Fruit fly (Drosophila melanogaster) whole organism, embryonic: Measurements from ENCODE around the gene CG4332.
A peak's percentile ranks its signal among the peaks of the same experiment; 100 is the strongest.

Experiments used
- Bgb ChIP-seq: fragments of 200-800 bp; sonication (Bioruptor generic); IDR thresholded peaks from 2 replicates; pipeline ENCODE4 v1.3.6; 2022; ENCODE audit warnings: missing biosample characterization, missing genetic modification characterization; ENCODE audit not compliant: partially characterized antibody
- CG1024 ChIP-seq: fragments of 200-800 bp; sonication (Bioruptor generic); IDR thresholded peaks from 2 replicates; pipeline ENCODE4 v1.3.6; 2022; ENCODE audit warnings: missing biosample characterization, missing genetic modification characterization
- CG10366 ChIP-seq: fragments of 200-800 bp; sonication (Bioruptor generic); IDR thresholded peaks from 2 replicates; pipeline ENCODE4 v1.3.6; 2022; ENCODE audit warnings: missing biosample characterization, missing genetic modification characterization
- CG10431 ChIP-seq: fragments of 200-800 bp; sonication (Bioruptor generic); optimal IDR thresholded peaks from 3 replicates; lab custom pipeline; 2018; ENCODE audit warnings: missing biosample characterization, mild to moderate bottlenecking, missing genetic modification characterization
- CG10654 ChIP-seq: fragments of 200-800 bp; sonication (Bioruptor generic); optimal IDR thresholded peaks from 2 replicates; lab custom pipeline; 2016; ENCODE audit warnings: missing biosample characterization, missing genetic modification characterization
- CG10959 ChIP-seq: fragments of 200-800 bp; sonication (Bioruptor generic); IDR thresholded peaks from 2 replicates; pipeline ENCODE4 v1.3.6; 2022; ENCODE audit warnings: missing biosample characterization, missing genetic modification characterization
- CG1233 ChIP-seq: fragments of 200-800 bp; sonication (Bioruptor generic); optimal IDR thresholded peaks from 4 replicates; lab custom pipeline; 2018; ENCODE audit warnings: missing biosample characterization, mild to moderate bottlenecking, missing genetic modification characterization
- CG12769 ChIP-seq: fragments of 200-800 bp; sonication (Bioruptor generic); optimal IDR thresholded peaks from 2 replicates; lab custom pipeline; 2019; ENCODE audit warnings: missing biosample characterization, mild to moderate bottlenecking, missing genetic modification characterization, moderate library complexity
- CG13296 ChIP-seq: fragments of 200-800 bp; sonication (Bioruptor generic); optimal IDR thresholded peaks from 3 replicates; lab custom pipeline; 2018; ENCODE audit warnings: missing biosample characterization, mild to moderate bottlenecking, missing genetic modification characterization
- CG13775 ChIP-seq: fragments of 200-800 bp; sonication (Bioruptor generic); optimal IDR thresholded peaks from 3 replicates; lab custom pipeline; 2017; ENCODE audit warnings: missing biosample characterization, mild to moderate bottlenecking, missing genetic modification characterization
- CG13894 ChIP-seq: fragments of 200-800 bp; sonication (Bioruptor generic); optimal IDR thresholded peaks from 3 replicates; lab custom pipeline; 2018; ENCODE audit warnings: missing biosample characterization, mild to moderate bottlenecking, missing genetic modification characterization, moderate library complexity
- CG15073 ChIP-seq: fragments of 200-800 bp; sonication (Bioruptor generic); optimal IDR thresholded peaks from 2 replicates; lab custom pipeline; 2016; ENCODE audit warnings: missing biosample characterization, missing genetic modification characterization
- CG15696 ChIP-seq: fragments of 200-800 bp; sonication (Bioruptor generic); optimal IDR thresholded peaks from 2 replicates; lab custom pipeline; 2019; ENCODE audit warnings: missing biosample characterization, mild to moderate bottlenecking, missing genetic modification characterization, moderate library complexity
- CG1602 ChIP-seq: fragments of 200-800 bp; sonication (Bioruptor generic); optimal IDR thresholded peaks from 3 replicates; lab custom pipeline; 2016; ENCODE audit warnings: missing biosample characterization, missing genetic modification characterization
- CG16779 ChIP-seq: fragments of 200-800 bp; sonication (Bioruptor generic); IDR thresholded peaks from 2 replicates; pipeline ENCODE4 v1.3.6; 2022; ENCODE audit warnings: missing biosample characterization, missing genetic modification characterization
- CG17802 ChIP-seq: fragments of 200-800 bp; sonication (Bioruptor generic); optimal IDR thresholded peaks from 2 replicates; lab custom pipeline; 2018; ENCODE audit warnings: missing biosample characterization, mild to moderate bottlenecking, missing genetic modification characterization, moderate library complexity
- CG18764 ChIP-seq: fragments of 200-800 bp; sonication (Bioruptor generic); optimal IDR thresholded peaks from 3 replicates; lab custom pipeline; 2016; ENCODE audit warnings: missing biosample characterization, missing genetic modification characterization
- CG2889 ChIP-seq: fragments of 200-800 bp; sonication (Bioruptor generic); IDR thresholded peaks from 3 replicates; pipeline ENCODE4 v1.3.6; 2022; ENCODE audit warnings: missing biosample characterization, missing genetic modification characterization
- CG32772 ChIP-seq: fragments of 200-800 bp; sonication (Bioruptor generic); IDR thresholded peaks from 2 replicates; pipeline ENCODE4 v1.3.6; 2022; ENCODE audit warnings: missing biosample characterization, missing genetic modification characterization
- CG34224 ChIP-seq: fragments of 200-800 bp; sonication (Bioruptor generic); IDR thresholded peaks from 3 replicates; pipeline ENCODE4 v1.3.6; 2022; ENCODE audit warnings: missing biosample characterization, missing genetic modification characterization; ENCODE audit not compliant: partially characterized antibody
- CG34376 ChIP-seq: fragments of 200-800 bp; sonication (Bioruptor generic); optimal IDR thresholded peaks from 2 replicates; lab custom pipeline; 2018; ENCODE audit warnings: missing biosample characterization, mild to moderate bottlenecking, missing genetic modification characterization
- CG42726 ChIP-seq: fragments of 200-800 bp; sonication (Bioruptor generic); IDR thresholded peaks from 2 replicates; pipeline ENCODE4 v1.3.6; 2022; ENCODE audit warnings: missing biosample characterization, missing genetic modification characterization; ENCODE audit not compliant: partially characterized antibody
- CG6272 ChIP-seq: fragments of 200-800 bp; sonication (Bioruptor generic); IDR thresholded peaks from 2 replicates; pipeline ENCODE4 v1.3.6; 2022; ENCODE audit warnings: missing biosample characterization, missing genetic modification characterization
- CG6765 ChIP-seq: fragments of 200-800 bp; sonication (Bioruptor generic); optimal IDR thresholded peaks from 3 replicates; lab custom pipeline; 2017; ENCODE audit warnings: missing biosample characterization, mild to moderate bottlenecking, missing genetic modification characterization
- CG7372 ChIP-seq: fragments of 200-800 bp; sonication (Bioruptor generic); IDR thresholded peaks from 2 replicates; pipeline ENCODE4 v1.3.6; 2022; ENCODE audit warnings: missing biosample characterization, missing genetic modification characterization
- CG8478 ChIP-seq: fragments of >200 bp; optimal IDR thresholded peaks from 2 replicates; lab custom pipeline; 2018
- CG8924 ChIP-seq: fragments of 200-800 bp; optimal IDR thresholded peaks from 3 replicates; lab custom pipeline; 2019; ENCODE audit warnings: missing biosample characterization, mild to moderate bottlenecking, missing genetic modification characterization, moderate library complexity
- E2f1 ChIP-seq: fragments of 200-800 bp; sonication (Bioruptor generic); IDR thresholded peaks from 2 replicates; pipeline ENCODE4 v1.3.6; 2022; ENCODE audit warnings: missing biosample characterization, missing genetic modification characterization
- Eip74EF ChIP-seq, 2 experiments: fragments of 200-800 bp in 1 of 2; fragments of >200 bp in 1 of 2; sonication (Bioruptor generic) in 1 of 2; optimal IDR thresholded peaks; 2 replicates each; lab custom pipeline; 2017 to 2019; ENCODE audit warnings: missing biosample characterization in 2 of 2, missing genetic modification characterization in 2 of 2, mild to moderate bottlenecking in 1 of 2, moderate library complexity in 1 of 2
- Fer2 ChIP-seq: fragments of 200-800 bp; sonication (Bioruptor generic); optimal IDR thresholded peaks from 2 replicates; lab custom pipeline; 2018; ENCODE audit warnings: missing biosample characterization, mild to moderate bottlenecking, missing genetic modification characterization, moderate library complexity
- HHEX ChIP-seq: fragments of 200-800 bp; sonication (Bioruptor generic); optimal IDR thresholded peaks from 3 replicates; lab custom pipeline; 2017; ENCODE audit warnings: missing biosample characterization, mild to moderate bottlenecking, missing genetic modification characterization, missing genetic modification reagents
- Neu2 ChIP-seq: fragments of 200-800 bp; sonication (Bioruptor generic); optimal IDR thresholded peaks from 3 replicates; lab custom pipeline; 2016; ENCODE audit warnings: missing biosample characterization, missing genetic modification characterization, borderline replicate concordance
- Spps ChIP-seq: fragments of 200-800 bp; sonication (Bioruptor generic); optimal IDR thresholded peaks from 2 replicates; lab custom pipeline; 2018; ENCODE audit warnings: missing biosample characterization, mild to moderate bottlenecking, missing genetic modification characterization
- aop ChIP-seq: fragments of 200-800 bp; sonication (Bioruptor generic); IDR thresholded peaks from 2 replicates; pipeline ENCODE4 v1.3.6; 2022; ENCODE audit warnings: missing biosample characterization, missing genetic modification characterization
- ara ChIP-seq: fragments of 200-800 bp; sonication (Bioruptor generic); IDR thresholded peaks from 2 replicates; pipeline ENCODE4 v1.3.6; 2022; ENCODE audit warnings: missing biosample characterization, missing genetic modification characterization
- ci ChIP-seq: fragments of 200-800 bp; sonication (Bioruptor generic); IDR thresholded peaks from 3 replicates; pipeline ENCODE4 v1.3.6; 2022; ENCODE audit warnings: missing biosample characterization, missing genetic modification characterization
- en ChIP-seq: fragments of 200-800 bp; sonication (Bioruptor generic); optimal IDR thresholded peaks from 2 replicates; lab custom pipeline; 2016; ENCODE audit warnings: missing biosample characterization, missing genetic modification characterization
- fu2 ChIP-seq: fragments of 200-800 bp; sonication (Bioruptor generic); optimal IDR thresholded peaks from 2 replicates; lab custom pipeline; 2016; ENCODE audit warnings: missing biosample characterization, missing genetic modification characterization
- ham ChIP-seq: fragments of 200-800 bp; sonication (Bioruptor generic); IDR thresholded peaks from 2 replicates; pipeline ENCODE4 v1.3.6; 2022; ENCODE audit warnings: missing biosample characterization, missing genetic modification characterization
- lab ChIP-seq: fragments of 200-800 bp; sonication (Bioruptor generic); optimal IDR thresholded peaks from 3 replicates; lab custom pipeline; 2017; ENCODE audit warnings: missing biosample characterization, missing genetic modification characterization, mild to moderate bottlenecking, moderate library complexity, missing genetic modification reagents
- mam ChIP-seq: fragments of 200-800 bp; sonication (Bioruptor generic); optimal IDR thresholded peaks from 3 replicates; lab custom pipeline; 2016; ENCODE audit warnings: missing biosample characterization, missing genetic modification characterization
- mirr ChIP-seq: fragments of 200-800 bp; sonication (Bioruptor generic); optimal IDR thresholded peaks from 3 replicates; lab custom pipeline; 2018; ENCODE audit warnings: missing biosample characterization, mild to moderate bottlenecking, missing genetic modification characterization
- nerfin-1 ChIP-seq: fragments of 200-800 bp; sonication (Bioruptor generic); optimal IDR thresholded peaks from 3 replicates; lab custom pipeline; 2019; ENCODE audit warnings: missing biosample characterization, mild to moderate bottlenecking, missing genetic modification characterization, moderate library complexity
- nom ChIP-seq: fragments of 200-800 bp; sonication (Bioruptor generic); optimal IDR thresholded peaks from 2 replicates; lab custom pipeline; 2017; ENCODE audit warnings: missing biosample characterization, missing genetic modification characterization, mild to moderate bottlenecking, moderate library complexity, missing genetic modification reagents
- pnt ChIP-seq: fragments of 200-800 bp; sonication (Bioruptor generic); optimal IDR thresholded peaks from 3 replicates; lab custom pipeline; 2016; ENCODE audit warnings: missing biosample characterization, missing genetic modification characterization
- sima ChIP-seq: fragments of 200-800 bp; sonication (Bioruptor generic); optimal IDR thresholded peaks from 2 replicates; lab custom pipeline; 2016; ENCODE audit warnings: missing biosample characterization, missing genetic modification characterization
- toy ChIP-seq: fragments of 200-800 bp; sonication (Bioruptor generic); IDR thresholded peaks from 2 replicates; pipeline ENCODE4 v1.3.6; 2022; ENCODE audit warnings: missing biosample characterization, missing genetic modification characterization
- trem ChIP-seq: fragments of 200-800 bp; optimal IDR thresholded peaks from 3 replicates; lab custom pipeline; 2019; ENCODE audit warnings: missing biosample characterization, mild to moderate bottlenecking, missing genetic modification characterization, moderate library complexity
- tx ChIP-seq: fragments of 200-800 bp; sonication (Bioruptor generic); optimal IDR thresholded peaks from 2 replicates; lab custom pipeline; 2016; ENCODE audit warnings: missing biosample characterization, missing genetic modification characterization
- wor ChIP-seq: fragments of 200-800 bp; sonication (Bioruptor generic); IDR thresholded peaks from 2 replicates; pipeline ENCODE4 v1.3.6; 2022; ENCODE audit warnings: missing biosample characterization, missing genetic modification characterization
- z ChIP-seq: fragments of 200-800 bp; sonication (Bioruptor generic); IDR thresholded peaks from 3 replicates; pipeline ENCODE4 v1.3.6; 2022; ENCODE audit warnings: missing biosample characterization, missing genetic modification characterization
- zfh1 ChIP-seq: fragments of 200-800 bp; sonication (Bioruptor generic); IDR thresholded peaks from 3 replicates; pipeline ENCODE4 v1.3.6; 2022; ENCODE audit warnings: missing biosample characterization, missing genetic modification characterization

The CG4332 gene

DNA sequence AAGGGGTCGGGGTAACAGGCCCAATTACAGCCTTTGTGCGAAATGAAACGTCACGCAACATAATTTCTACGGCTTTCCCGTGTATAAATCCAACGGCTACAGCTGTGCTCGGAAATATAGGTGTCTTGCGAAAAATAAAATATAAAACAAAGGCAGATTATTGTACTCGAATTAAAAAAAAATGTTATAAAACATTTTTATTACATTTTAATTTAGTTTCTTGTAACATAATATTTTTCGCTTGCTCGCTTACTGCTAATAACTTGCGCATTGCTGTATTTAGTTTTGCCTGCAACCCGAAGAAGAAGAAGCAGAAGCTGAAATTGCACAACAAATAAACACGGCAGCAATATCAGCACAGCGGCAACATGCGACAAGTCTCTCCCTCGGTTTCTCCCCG is 11.7 kb upstream of the CG4332 start (continued):
- no peak for TF ChIP-seq CG7372 (GFP tag; lab: Robert Waterston, UW)
- peak; percentile 54 for TF ChIP-seq CG10366
- TF ChIP-seq Fer2 (tag; lab: Kevin White, UChicago): no peak
- no peak for TF ChIP-seq CG1024 (GFP tag; lab: Robert Waterston, UW)
- TF ChIP-seq Eip74EF (GFP tag; optimal IDR thresholded peaks at IDR 0.05; lab: Kevin White, UChicago): no peak
- TF ChIP-seq sima: no peak
- no peak for TF ChIP-seq CG42726 (GFP tag; lab: Robert Waterston, UW)
- TF ChIP-seq aop (GFP tag; lab: Robert Waterston, UW): no peak
- TF ChIP-seq CG18764 (GFP tag; lab: Kevin White, UChicago): no peak
- no peak for TF ChIP-seq CG8478 (lab: Kevin White, UChicago)
- no peak for TF ChIP-seq CG15073 (GFP tag; lab: Kevin White, UChicago)
- no peak for TF ChIP-seq ara (GFP tag; lab: Robert Waterston, UW)
- no peak for TF ChIP-seq tx (GFP tag; lab: Kevin White, UChicago)
- no peak for TF ChIP-seq HHEX
- 0 out of 2 replicates have a peak, but pooled peaks have one; percentile 35 for TF ChIP-seq CG32772 (GFP tag; lab: Robert Waterston, UW)
- 0 out of 3 replicates have a peak, but pooled peaks have one; percentile 17 for TF ChIP-seq zfh1 (GFP tag; lab: Robert Waterston, UW)
- no peak for TF ChIP-seq CG16779 (GFP tag; lab: Robert Waterston, UW)
- TF ChIP-seq CG15696 (tag; lab: Kevin White, UChicago): peak; percentile 31
- TF ChIP-seq toy: no peak
- TF ChIP-seq CG13894 (tag; lab: Kevin White, UChicago): no peak
- peak; percentile 58; the same call in 2 of the 3 replicates for TF ChIP-seq ci (GFP tag; lab: Robert Waterston, UW)
- TF ChIP-seq CG2889 (GFP tag; lab: Robert Waterston, UW): no peak
- no peak for TF ChIP-seq CG6272
- TF ChIP-seq CG13775 (GFP tag; lab: Kevin White, UChicago): peak; percentile 19
- TF ChIP-seq E2f1 (GFP tag; lab: Robert Waterston, UW): peak; percentile 31; the same call in 1 of the 2 replicates
- TF ChIP-seq lab (GFP tag; lab: Kevin White, UChicago): peak; percentile 18
- TF ChIP-seq CG8924: peak; percentile 3
- TF ChIP-seq pnt: no peak
- TF ChIP-seq CG34376 (GFP tag; lab: Kevin White, UChicago): no peak
- TF ChIP-seq wor: no peak
- no peak for TF ChIP-seq trem (tag; lab: Kevin White, UChicago)
- TF ChIP-seq z (GFP tag; lab: Robert Waterston, UW): no peak
- TF ChIP-seq fu2 (GFP tag; lab: Kevin White, UChicago): no peak
- no peak for TF ChIP-seq Spps (tag; lab: Kevin White, UChicago)
- no peak for TF ChIP-seq CG34224 (GFP tag; lab: Robert Waterston, UW)
- TF ChIP-seq nom (GFP tag; lab: Kevin White, UChicago): peak; percentile 58
- no peak for TF ChIP-seq mirr (GFP tag; lab: Kevin White, UChicago)
- no peak for TF ChIP-seq mam (GFP tag; lab: Kevin White, UChicago)
- no peak for TF ChIP-seq CG1233 (GFP tag; lab: Kevin White, UChicago)
- no peak for TF ChIP-seq CG1602 (GFP tag; lab: Kevin White, UChicago)
- TF ChIP-seq CG10654 (GFP tag; lab: Kevin White, UChicago): no peak
- TF ChIP-seq CG10959 (GFP tag; lab: Robert Waterston, UW): no peak
- no peak for TF ChIP-seq Neu2 (GFP tag; lab: Kevin White, UChicago)
- peak; percentile 11 for TF ChIP-seq nerfin-1 (tag; lab: Kevin White, UChicago)
- no peak for TF ChIP-seq CG10431 (GFP tag; lab: Kevin White, UChicago)
- TF ChIP-seq CG17802 (tag; lab: Kevin White, UChicago): no peak
- no peak for TF ChIP-seq en (GFP tag; lab: Kevin White, UChicago)
- no peak for TF ChIP-seq CG12769 (tag; lab: Kevin White, UChicago)
- no peak for TF ChIP-seq CG6765 (GFP tag; lab: Kevin White, UChicago)
- no peak for TF ChIP-seq ham (GFP tag; lab: Robert Waterston, UW)
- peak; percentile 31 for TF ChIP-seq CG13296
- no peak for TF ChIP-seq Bgb
